Worm (Caenorhabditis elegans) whole organism, L4 larva: ENCODE data around the gene C15B12.9.

ENCODE experiments used
- R02D3.7 ChIP-seq: fragments of 150-350 bp; sonication (generic microtip); optimal IDR thresholded peaks from 3 replicates; lab custom pipeline; 2014; ENCODE audit warnings: missing biosample characterization, missing genetic modification characterization
- ama-1 ChIP-seq: fragments of 150-350 bp; optimal IDR thresholded peaks from 2 replicates; lab custom pipeline; 2014; ENCODE audit warnings: inconsistent platforms, mixed read lengths
- dmd-8 ChIP-seq: fragments of 200-800 bp; sonication (Bioruptor generic); IDR thresholded peaks from 2 replicates; pipeline ENCODE4 v1.3.6; 2022; ENCODE audit warnings: missing genetic modification characterization, missing compliant biosample characterization
- hlh-30 ChIP-seq: sonication (generic microtip); optimal IDR thresholded peaks from 2 replicates; lab custom pipeline; 2017; ENCODE audit warnings: antibody characterized with exemption, mild to moderate bottlenecking, missing genetic modification characterization, missing compliant biosample characterization; ENCODE audit not compliant: insufficient read depth
- mdl-1 ChIP-seq, 2 experiments: fragments of 150-350 bp in 1 of 2; sonication (generic microtip) in 1 of 2; optimal IDR thresholded peaks; 2 replicates each; lab custom pipeline; 2014 to 2017; ENCODE audit warnings: missing biosample characterization in 2 of 2, missing genetic modification characterization in 2 of 2
- mep-1 ChIP-seq: fragments of 150-350 bp; sonication (generic microtip); optimal IDR thresholded peaks from 3 replicates; lab custom pipeline; 2014; ENCODE audit warnings: missing biosample characterization, missing genetic modification characterization
- nhr-10 ChIP-seq: fragments of 150-350 bp; optimal IDR thresholded peaks from 2 replicates; lab custom pipeline; 2014; ENCODE audit warnings: missing biosample characterization, missing genetic modification characterization
- nhr-237 ChIP-seq: sonication (generic microtip); optimal IDR thresholded peaks from 2 replicates; lab custom pipeline; 2017; ENCODE audit warnings: missing biosample characterization, missing genetic modification characterization
- nhr-25 ChIP-seq: sonication (generic microtip); optimal IDR thresholded peaks from 2 replicates; lab custom pipeline; 2017; ENCODE audit warnings: missing genetic modification characterization, mild to moderate bottlenecking, missing compliant biosample characterization, antibody characterized with exemption, moderate library complexity, borderline replicate concordance; ENCODE audit not compliant: insufficient read depth
- nhr-6 ChIP-seq: fragments of 150-350 bp; optimal IDR thresholded peaks from 2 replicates; lab custom pipeline; 2014; ENCODE audit warnings: missing biosample characterization, missing genetic modification characterization
- unc-130 ChIP-seq: sonication (generic microtip); optimal IDR thresholded peaks from 2 replicates; lab custom pipeline; 2016; ENCODE audit warnings: missing genetic modification reagents, missing genetic modification characterization, missing compliant biosample characterization
- unc-62 ChIP-seq, 3 experiments: fragments of 150-350 bp in 1 of 3; sonication (generic microtip); optimal IDR thresholded peaks in 2 of 3; peaks in 1 of 3; 1 replicate in 1 of 3; 2 replicates in 2 of 3; lab custom pipeline; 2014 to 2017; ENCODE audit warnings: missing biosample characterization in 3 of 3, missing genetic modification characterization in 3 of 3, missing genetic modification reagents in 3 of 3, missing genotype in 1 of 3
- zag-1 ChIP-seq: fragments of 150-350 bp; optimal IDR thresholded peaks from 2 replicates; lab custom pipeline; 2014; ENCODE audit warnings: missing biosample characterization, missing genetic modification characterization
- zip-2 ChIP-seq: fragments of 150-350 bp; optimal IDR thresholded peaks from 2 replicates; lab custom pipeline; 2014; ENCODE audit warnings: missing biosample characterization, missing genetic modification characterization

DNA sequence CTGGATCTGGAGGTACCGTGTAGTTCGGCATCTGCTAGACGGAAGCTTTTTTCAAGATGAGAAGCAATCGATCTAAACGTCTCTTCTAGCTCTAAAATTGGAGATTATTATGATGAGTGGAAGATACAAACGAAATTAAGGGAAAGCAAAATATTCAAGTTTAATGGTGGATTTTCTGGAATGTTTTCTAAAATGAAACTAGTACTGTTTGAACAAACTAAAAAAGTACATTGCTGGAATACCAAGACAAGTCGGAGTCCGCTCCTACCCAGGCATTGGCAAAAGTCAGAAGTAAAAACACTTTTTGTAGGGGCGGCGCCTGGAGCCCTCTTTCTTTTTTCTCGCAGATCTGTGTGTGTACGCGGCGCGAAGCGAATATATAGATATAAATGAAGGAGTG lies 16.2 kb downstream of the C15B12.9 start, which contains the start of gene gar-1:
- no peak for TF ChIP-seq hlh-30 (tag; lab: Kevin White, UChicago)
- TF ChIP-seq nhr-6 (tag; lab: Kevin White, UChicago) = no peak
- TF ChIP-seq dmd-8 (GFP tag; lab: Robert Waterston, UW) = no peak
- TF ChIP-seq R02D3.7 (tag; lab: Kevin White, UChicago) = no peak
- TF ChIP-seq nhr-237 = no peak
- TF ChIP-seq nhr-10 (tag; lab: Kevin White, UChicago) = no peak
- no peak for TF ChIP-seq zip-2 (tag; lab: Kevin White, UChicago)
- TF ChIP-seq unc-62 (GFP tag; optimal IDR thresholded peaks at IDR 0.05 in 1 of 2; lab: Kevin White, UChicago) = no peak
- no peak for TF ChIP-seq unc-62 (tag; optimal IDR thresholded peaks at IDR 0.05; lab: Kevin White, UChicago)
- TF ChIP-seq mdl-1 (tag; optimal IDR thresholded peaks at IDR 0.05; lab: Kevin White, UChicago) = no peak
- no peak for TF ChIP-seq zag-1 (tag; lab: Kevin White, UChicago)
- no peak for TF ChIP-seq nhr-25 (tag; lab: Kevin White, UChicago)
- no peak for TF ChIP-seq unc-130 (GFP tag; lab: Kevin White, UChicago)
- TF ChIP-seq mep-1 (tag; lab: Kevin White, UChicago) = no peak
- TF ChIP-seq ama-1 = no peak
